Worm (Caenorhabditis elegans) whole organism, dauer: ENCODE data around the gene cutl-2.
"Not testable (repeated sequence)": the region's sequence is repeated elsewhere in the genome, so short reads cannot be mapped to it uniquely, and the experiment has no call there.

ENCODE experiments used
- unc-62 ChIP-seq: sonication (generic microtip); optimal IDR thresholded peaks from 2 replicates; lab custom pipeline; 2017; ENCODE audit warnings: missing biosample characterization, missing genetic modification reagents, missing genetic modification characterization

Gene cutl-2

ce11 chrII:9729866-9730265 lies 5.4 kb upstream of the cutl-2 start:
- TF ChIP-seq unc-62 (GFP tag; lab: Kevin White, UChicago), result no peak

ce11 chrII:9729196-9729595 lies 4.7 kb upstream of the cutl-2 start:
- TF ChIP-seq unc-62 (GFP tag; lab: Kevin White, UChicago), result no peak

ce11 chrII:9728506-9728905 lies 4.0 kb upstream of the cutl-2 start:
- no peak for TF ChIP-seq unc-62 (GFP tag; lab: Kevin White, UChicago)

ce11 chrII:9727192-9727699 lies 2.8 kb upstream of the cutl-2 start:
- TF ChIP-seq unc-62 (GFP tag; lab: Kevin White, UChicago), result no peak

- TF ChIP-seq unc-62 (GFP tag; lab: Kevin White, UChicago), result no peak
Observed at ce11 chrII:9725056-9725455, 583 bp upstream of the cutl-2 start.

ce11 chrII:9718631-9719252 lies 5.7 kb downstream of the cutl-2 start, which contains the start of gene Y53C12A.11:
TSS of gene Y53C12A.11 (minus strand) at chrII:9718698.
- not testable (repeated sequence) for TF ChIP-seq unc-62 (GFP tag; lab: Kevin White, UChicago)

- no peak for TF ChIP-seq unc-62 (GFP tag; lab: Kevin White, UChicago)
Observed at ce11 chrII:9717904-9718303, 6.6 kb downstream of the cutl-2 start, which contains the start of gene Y53C12A.6. TSS of gene Y53C12A.6 (minus strand) at chrII:9718004.

ce11 chrII:9716417-9717039 lies 7.9 kb downstream of the cutl-2 start, which contains the start of gene wee-1.3:
TSS of gene wee-1.3 (minus strand) at chrII:9716467.
- no peak for TF ChIP-seq unc-62 (GFP tag; lab: Kevin White, UChicago)

- TF ChIP-seq unc-62 (GFP tag; lab: Kevin White, UChicago), result no peak
Observed at ce11 chrII:9713083-9713482, 11.4 kb downstream of the cutl-2 start.

ce11 chrII:9708835-9709299 lies 15.6 kb downstream of the cutl-2 start, which contains the start of gene glt-5:
TSS of gene glt-5 (minus strand) at chrII:9708885.
- TF ChIP-seq unc-62 (GFP tag; lab: Kevin White, UChicago), result no peak

- TF ChIP-seq unc-62 (GFP tag; lab: Kevin White, UChicago), result no peak
Observed at ce11 chrII:9706207-9706606, 18.3 kb downstream of the cutl-2 start, which contains the start of gene Y53C12A.3. TSS of gene Y53C12A.3 (minus strand) at chrII:9706240.

ce11 chrII:9704746-9705145 lies 19.7 kb downstream of the cutl-2 start, which contains the start of gene Y53C12A.10:
TSS of gene Y53C12A.10 (minus strand) at chrII:9704846.
- no peak for TF ChIP-seq unc-62 (GFP tag; lab: Kevin White, UChicago)

ce11 chrII:9703601-9704000 lies 20.9 kb downstream of the cutl-2 start, which contains the start of gene mop-25.2:
TSS of gene mop-25.2 (minus strand) at chrII:9703701.
- TF ChIP-seq unc-62 (GFP tag; lab: Kevin White, UChicago), result no peak

ce11 chrII:9700363-9700762 lies 24.1 kb downstream of the cutl-2 start, which contains the start of the genes Y53C12A.8 and Y53C12A.7:
TSS of gene Y53C12A.8 (minus strand) at chrII:9700463.
TSS of gene Y53C12A.7 (plus strand) at chrII:9700543.
- no peak for TF ChIP-seq unc-62 (GFP tag; lab: Kevin White, UChicago)

- no peak for TF ChIP-seq unc-62 (GFP tag; lab: Kevin White, UChicago)
Observed at ce11 chrII:9695942-9696341, 28.5 kb downstream of the cutl-2 start.

ce11 chrII:9691839-9692238 lies 32.6 kb downstream of the cutl-2 start, which contains the start of gene nlp-11:
TSS of gene nlp-11 (minus strand) at chrII:9691939.
- no peak for TF ChIP-seq unc-62 (GFP tag; lab: Kevin White, UChicago)
